Worm (Caenorhabditis elegans) whole organism, L2 larva: ENCODE results near the gene srd-63.

Source experiments
- C34F6.9 ChIP-seq: fragments of 150-350 bp; optimal IDR thresholded peaks from 2 replicates; lab custom pipeline; 2014; ENCODE audit warnings: missing biosample characterization, missing genetic modification characterization
- F13H6.1 ChIP-seq: sonication (generic microtip); optimal IDR thresholded peaks from 2 replicates; lab custom pipeline; 2016; ENCODE audit warnings: missing genetic modification characterization, missing compliant biosample characterization
- R02D3.7 ChIP-seq: fragments of 150-350 bp; optimal IDR thresholded peaks from 2 replicates; lab custom pipeline; 2014; ENCODE audit warnings: missing biosample characterization, missing genetic modification characterization
- ZK546.5 ChIP-seq: sonication (generic microtip); optimal IDR thresholded peaks from 2 replicates; lab custom pipeline; 2017; ENCODE audit warnings: missing biosample characterization, missing genetic modification characterization
- aly-2 ChIP-seq: fragments of 150-350 bp; optimal IDR thresholded peaks from 2 replicates; lab custom pipeline; 2014; ENCODE audit warnings: missing biosample characterization, missing genetic modification characterization
- ama-1 ChIP-seq: fragments of 150-350 bp; optimal IDR thresholded peaks from 2 replicates; lab custom pipeline; 2018; ENCODE audit warnings: inconsistent platforms
- blmp-1 ChIP-seq: sonication (generic microtip); optimal IDR thresholded peaks from 2 replicates; lab custom pipeline; 2017; ENCODE audit warnings: missing genetic modification characterization, mild to moderate bottlenecking, missing compliant biosample characterization, antibody characterized with exemption, moderate library complexity; ENCODE audit not compliant: insufficient read depth
- ceh-16 ChIP-seq: fragments of 150-350 bp; optimal IDR thresholded peaks from 2 replicates; lab custom pipeline; 2014; ENCODE audit warnings: missing biosample characterization, missing genetic modification characterization
- crh-2 ChIP-seq: sonication (generic microtip); optimal IDR thresholded peaks from 2 replicates; lab custom pipeline; 2017; ENCODE audit warnings: missing biosample characterization, missing genetic modification characterization
- egl-27 ChIP-seq: sonication (generic microtip); optimal IDR thresholded peaks from 3 replicates; lab custom pipeline; 2017; ENCODE audit warnings: missing biosample characterization, missing genetic modification reagents, missing genetic modification characterization
- elt-3 ChIP-seq: sonication (generic microtip); optimal IDR thresholded peaks from 2 replicates; lab custom pipeline; 2017; ENCODE audit warnings: missing biosample characterization, missing genetic modification characterization
- fos-1 ChIP-seq: fragments of 150-350 bp; optimal IDR thresholded peaks from 2 replicates; lab custom pipeline; 2014; ENCODE audit warnings: missing biosample characterization, missing genetic modification characterization
- gmeb-1 ChIP-seq: fragments of 150-350 bp; optimal IDR thresholded peaks from 2 replicates; lab custom pipeline; 2014; ENCODE audit warnings: missing biosample characterization, missing genetic modification characterization
- lin-11 ChIP-seq: fragments of 150-350 bp; sonication (generic microtip); optimal IDR thresholded peaks from 2 replicates; lab custom pipeline; 2014; ENCODE audit warnings: missing biosample characterization, missing genetic modification characterization, inconsistent platforms, mixed read lengths
- lin-13 ChIP-seq: fragments of 150-350 bp; optimal IDR thresholded peaks from 2 replicates; lab custom pipeline; 2014; ENCODE audit warnings: missing biosample characterization, missing genetic modification reagents, missing genetic modification characterization
- lin-39 ChIP-seq: fragments of 150-350 bp; optimal IDR thresholded peaks from 2 replicates; lab custom pipeline; 2014; ENCODE audit warnings: missing biosample characterization, missing genetic modification reagents, missing genetic modification characterization
- lsy-2 ChIP-seq, 2 experiments: fragments of 150-350 bp in 1 of 2; sonication (generic microtip) in 1 of 2; optimal IDR thresholded peaks; 2 replicates each; lab custom pipeline; 2014 to 2017; ENCODE audit warnings: missing biosample characterization in 2 of 2, missing genetic modification characterization in 2 of 2
- mab-5 ChIP-seq: fragments of 150-350 bp; optimal IDR thresholded peaks from 2 replicates; lab custom pipeline; 2014; ENCODE audit warnings: missing biosample characterization, missing genetic modification characterization
- mbf-1 ChIP-seq: sonication (generic microtip); optimal IDR thresholded peaks from 2 replicates; lab custom pipeline; 2017; ENCODE audit warnings: missing biosample characterization, missing genetic modification characterization
- nhr-10 ChIP-seq: sonication (generic microtip); optimal IDR thresholded peaks from 2 replicates; lab custom pipeline; 2017; ENCODE audit warnings: missing biosample characterization, missing genetic modification characterization
- nhr-11 ChIP-seq: fragments of 150-350 bp; optimal IDR thresholded peaks from 2 replicates; lab custom pipeline; 2014; ENCODE audit warnings: missing biosample characterization, missing genetic modification characterization
- nhr-12 ChIP-seq: fragments of 150-350 bp; optimal IDR thresholded peaks from 2 replicates; lab custom pipeline; 2014; ENCODE audit warnings: missing biosample characterization, missing genetic modification characterization
- nhr-129 ChIP-seq: fragments of 150-350 bp; optimal IDR thresholded peaks from 2 replicates; lab custom pipeline; 2014; ENCODE audit warnings: missing biosample characterization, missing genetic modification characterization
- nhr-21 ChIP-seq: fragments of 150-350 bp; optimal IDR thresholded peaks from 2 replicates; lab custom pipeline; 2014; ENCODE audit warnings: missing biosample characterization, missing genetic modification characterization
- nhr-23 ChIP-seq: fragments of 150-350 bp; optimal IDR thresholded peaks from 2 replicates; lab custom pipeline; 2014; ENCODE audit warnings: missing biosample characterization, missing genetic modification reagents, missing genetic modification characterization
- nhr-237 ChIP-seq: fragments of 150-350 bp; optimal IDR thresholded peaks from 2 replicates; lab custom pipeline; 2014; ENCODE audit warnings: missing biosample characterization, missing genetic modification characterization
- nhr-25 ChIP-seq: fragments of 150-350 bp; sonication (generic microtip); optimal IDR thresholded peaks from 3 replicates; lab custom pipeline; 2014; ENCODE audit warnings: missing biosample characterization, missing genetic modification characterization
- nhr-6 ChIP-seq: fragments of 150-350 bp; optimal IDR thresholded peaks from 2 replicates; lab custom pipeline; 2014; ENCODE audit warnings: missing biosample characterization, missing genetic modification characterization
- peb-1 ChIP-seq: fragments of 150-350 bp; optimal IDR thresholded peaks from 2 replicates; lab custom pipeline; 2014; ENCODE audit warnings: missing biosample characterization, missing genetic modification characterization
- sem-4 ChIP-seq: fragments of 150-350 bp; optimal IDR thresholded peaks from 2 replicates; lab custom pipeline; 2014; ENCODE audit warnings: missing biosample characterization, missing genetic modification reagents, missing genetic modification characterization
- sma-3 ChIP-seq: sonication (generic microtip); optimal IDR thresholded peaks from 2 replicates; lab custom pipeline; 2016; ENCODE audit warnings: missing genetic modification reagents, missing genetic modification characterization, missing compliant biosample characterization
- sma-9 ChIP-seq, 2 experiments: fragments of 150-350 bp in 1 of 2; sonication (generic microtip) in 1 of 2; optimal IDR thresholded peaks; 2 replicates each; lab custom pipeline; 2014 to 2016; ENCODE audit warnings: missing genetic modification characterization in 2 of 2, mild to moderate bottlenecking in 1 of 2, missing biosample characterization in 1 of 2, missing compliant biosample characterization in 1 of 2, missing genetic modification reagents in 1 of 2, moderate library complexity in 1 of 2
- snpc-4 ChIP-seq: fragments of 150-350 bp; optimal IDR thresholded peaks from 2 replicates; lab custom pipeline; 2014; ENCODE audit warnings: missing biosample characterization, missing genetic modification characterization
- unc-39 ChIP-seq: fragments of 150-350 bp; optimal IDR thresholded peaks from 2 replicates; lab custom pipeline; 2014; ENCODE audit warnings: missing biosample characterization, missing genetic modification characterization
- unc-55 ChIP-seq: fragments of 150-350 bp; sonication (generic microtip); optimal IDR thresholded peaks from 3 replicates; lab custom pipeline; 2014; ENCODE audit warnings: missing biosample characterization, missing genetic modification reagents, missing genetic modification characterization
- zag-1 ChIP-seq: fragments of 150-350 bp; optimal IDR thresholded peaks from 2 replicates; lab custom pipeline; 2014; ENCODE audit warnings: missing biosample characterization, missing genetic modification characterization
- ztf-1 ChIP-seq: fragments of 200-800 bp; sonication (Bioruptor generic); conservative IDR thresholded peaks from 2 replicates; pipeline ENCODE4 v1.3.6; 2022; ENCODE audit warnings: missing genetic modification characterization, missing compliant biosample characterization
- ztf-11 ChIP-seq: sonication (generic microtip); optimal IDR thresholded peaks from 2 replicates; lab custom pipeline; 2017; ENCODE audit warnings: missing biosample characterization, missing genetic modification characterization
- ztf-4 ChIP-seq: fragments of 150-350 bp; optimal IDR thresholded peaks from 2 replicates; lab custom pipeline; 2014; ENCODE audit warnings: missing biosample characterization, missing genetic modification characterization

srd-63 gene

DNA sequence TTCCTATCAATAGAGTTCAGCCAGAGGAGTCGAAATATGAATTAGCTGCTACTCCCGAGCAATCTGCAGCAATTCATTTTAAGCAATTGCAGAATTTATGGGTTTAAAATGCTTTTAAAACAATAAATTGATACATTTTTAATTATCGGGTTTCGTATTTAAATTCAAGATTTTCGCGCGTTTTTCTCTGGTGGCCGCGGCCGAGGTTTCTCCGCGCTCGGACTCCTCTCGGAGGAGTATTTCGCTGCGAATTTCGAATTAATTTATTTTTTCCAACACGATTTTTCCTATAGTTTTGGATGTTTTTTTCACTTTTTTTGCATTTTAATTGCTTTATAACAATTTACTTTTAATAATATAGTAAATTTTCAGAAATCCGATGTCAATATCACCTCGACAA, 7.9 kb upstream of the srd-63 start, which contains the start of gene F13A7.14:
F13A7.14 (plus strand) TSS at position 373 of the 400 bp plus-strand sequence.
- peak; percentile 16 for TF ChIP-seq blmp-1 (tag; lab: Kevin White, UChicago)
- TF ChIP-seq lin-39, result no peak
- peak; percentile 58 to 83 for TF ChIP-seq lsy-2 (tag; optimal IDR thresholded peaks at IDR 0.05; lab: Kevin White, UChicago)
- peak; percentile 4 for TF ChIP-seq fos-1 (tag; lab: Kevin White, UChicago)
- TF ChIP-seq crh-2 (tag; lab: Kevin White, UChicago), result peak; percentile 75
- TF ChIP-seq R02D3.7 (tag; lab: Kevin White, UChicago), result peak; percentile 33
- peak; percentile 41 for TF ChIP-seq mab-5 (tag; lab: Kevin White, UChicago)
- TF ChIP-seq nhr-6 (tag; lab: Kevin White, UChicago), result no peak
- TF ChIP-seq sma-9 (GFP tag; optimal IDR thresholded peaks at IDR 0.05; lab: Kevin White, UChicago), result peak; percentile 94
- TF ChIP-seq sma-9 (tag; optimal IDR thresholded peaks at IDR 0.05; lab: Kevin White, UChicago), result no peak
- TF ChIP-seq lin-13 (GFP tag; lab: Kevin White, UChicago), result peak; percentile 79
- peak; percentile 61 for TF ChIP-seq egl-27
- no peak for TF ChIP-seq nhr-12
- TF ChIP-seq nhr-10 (tag; lab: Kevin White, UChicago), result peak; percentile 40
- peak; percentile 64 for TF ChIP-seq lin-11 (tag; lab: Kevin White, UChicago)
- TF ChIP-seq nhr-21 (tag; lab: Kevin White, UChicago), result peak; percentile 76
- TF ChIP-seq gmeb-1 (tag; lab: Kevin White, UChicago), result peak; percentile 97
- no peak for TF ChIP-seq ztf-1 (GFP tag; lab: Robert Waterston, UW)
- TF ChIP-seq ama-1 (lab: Kevin White, UChicago), result no peak
- TF ChIP-seq aly-2, result no peak
- peak; percentile 68 for TF ChIP-seq nhr-25 (tag; lab: Kevin White, UChicago)
- peak; percentile 58 for TF ChIP-seq sem-4
- peak; percentile 28 for TF ChIP-seq ztf-4
- TF ChIP-seq C34F6.9, result peak; percentile 72
- TF ChIP-seq F13H6.1 (tag; lab: Kevin White, UChicago), result peak; percentile 80
- TF ChIP-seq sma-3 (GFP tag; lab: Kevin White, UChicago), result peak; percentile 89
- TF ChIP-seq elt-3 (tag; lab: Kevin White, UChicago), result no peak
- peak; percentile 77 for TF ChIP-seq ceh-16 (tag; lab: Kevin White, UChicago)
- peak; percentile 85 for TF ChIP-seq unc-55 (GFP tag; lab: Kevin White, UChicago)

DNA sequence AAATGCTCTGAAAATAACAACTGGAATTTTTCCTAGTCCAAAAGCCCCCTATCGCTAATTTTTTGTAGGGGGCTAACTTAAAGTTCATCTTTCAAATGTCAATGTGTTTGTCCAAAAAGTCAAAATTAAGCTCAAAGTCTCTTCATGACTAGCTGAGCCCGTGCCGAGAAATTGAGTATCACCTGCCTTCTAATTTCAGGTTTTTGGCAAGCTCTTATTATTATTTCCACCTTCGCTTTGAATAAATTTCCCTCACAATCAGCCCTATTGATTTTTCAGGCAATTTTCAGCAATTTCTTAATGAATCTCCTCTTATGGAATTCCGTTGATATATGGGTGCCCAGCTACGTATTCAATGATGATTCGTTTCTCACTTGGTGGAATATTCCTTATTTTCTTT, 5.8 kb upstream of the srd-63 start, which contains the start of gene sre-36:
sre-36 (plus strand) TSS at position 301 of the 400 bp plus-strand sequence.
- TF ChIP-seq nhr-12 (no peak), fos-1 (tag; lab: Kevin White, UChicago) (no peak), ztf-11 (tag; lab: Kevin White, UChicago) (no peak), unc-55 (GFP tag; lab: Kevin White, UChicago) (no peak), sma-3 (GFP tag; lab: Kevin White, UChicago) (no peak), sma-9 (GFP tag; optimal IDR thresholded peaks at IDR 0.05; lab: Kevin White, UChicago) (no peak), sma-9 (tag; optimal IDR thresholded peaks at IDR 0.05; lab: Kevin White, UChicago) (no peak), blmp-1 (tag; lab: Kevin White, UChicago) (no peak), nhr-11 (tag; lab: Kevin White, UChicago) (no peak), lin-13 (GFP tag; lab: Kevin White, UChicago) (no peak), elt-3 (tag; lab: Kevin White, UChicago) (no peak), lin-39 (no peak), unc-39 (tag; lab: Kevin White, UChicago) (no peak), ZK546.5 (tag; lab: Kevin White, UChicago) (no peak)

DNA sequence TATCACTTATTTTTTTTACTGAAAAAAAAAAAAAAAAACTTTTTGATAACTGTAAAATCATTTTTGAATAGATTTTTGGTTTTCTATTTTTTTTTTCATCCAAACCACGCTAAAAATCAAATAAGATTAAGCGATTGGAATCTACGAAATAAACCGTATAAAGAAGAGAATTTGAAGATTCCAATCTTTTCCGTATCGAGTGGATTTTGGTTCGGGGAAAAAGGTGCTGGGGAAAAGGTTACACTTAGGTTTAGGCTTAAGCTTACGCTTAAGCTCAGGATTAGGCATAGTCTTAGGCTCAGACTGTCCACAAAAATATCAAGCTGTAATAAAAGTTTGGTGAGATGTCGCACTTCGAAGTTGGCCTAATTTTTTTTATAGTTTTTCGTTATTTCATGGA, 2.1 kb upstream of the srd-63 start, which contains the start of gene F13A7.12:
F13A7.12 (plus strand) TSS at position 301 of the 400 bp plus-strand sequence.
- TF ChIP-seq aly-2, result no peak
- TF ChIP-seq zag-1, result no peak
- TF ChIP-seq nhr-129 (tag; lab: Kevin White, UChicago), result no peak
- no peak for TF ChIP-seq snpc-4 (tag; lab: Kevin White, UChicago)
- no peak for TF ChIP-seq nhr-11 (tag; lab: Kevin White, UChicago)

DNA sequence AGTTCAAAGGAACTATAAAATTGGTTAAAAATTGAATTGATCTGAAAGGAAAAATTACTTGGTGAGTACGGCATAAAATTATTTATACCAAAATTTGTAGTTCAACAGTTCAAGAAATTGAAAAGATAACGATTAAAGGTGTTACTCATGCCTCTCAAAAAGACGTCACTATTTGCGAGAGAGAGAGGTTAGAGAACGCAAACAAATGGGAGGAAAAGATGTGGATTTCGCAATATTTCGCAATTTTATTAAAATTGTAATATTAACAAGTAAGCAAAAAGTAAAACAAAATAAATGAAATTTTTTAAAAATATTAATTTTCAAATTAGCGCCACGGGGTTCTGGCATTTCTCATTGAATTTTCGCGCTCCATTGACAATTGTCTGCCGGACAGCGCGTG, 1.5 kb upstream of the srd-63 start, which contains the start of gene F13A7.11:
F13A7.11 (minus strand) TSS at position 174 of the 400 bp plus-strand sequence.
- TF ChIP-seq C34F6.9, result peak; percentile 15
- no peak for TF ChIP-seq aly-2
- peak; percentile 100 for TF ChIP-seq nhr-129 (tag; lab: Kevin White, UChicago)
- TF ChIP-seq gmeb-1 (tag; lab: Kevin White, UChicago), result peak; percentile 37
- TF ChIP-seq sma-9 (GFP tag; optimal IDR thresholded peaks at IDR 0.05; lab: Kevin White, UChicago), result peak; percentile 67
- no peak for TF ChIP-seq sma-9 (tag; optimal IDR thresholded peaks at IDR 0.05; lab: Kevin White, UChicago)
- TF ChIP-seq lin-39, result no peak
- no peak for TF ChIP-seq F13H6.1 (tag; lab: Kevin White, UChicago)
- peak; percentile 40 for TF ChIP-seq unc-55 (GFP tag; lab: Kevin White, UChicago)
- TF ChIP-seq fos-1 (tag; lab: Kevin White, UChicago), result peak; percentile 80
- TF ChIP-seq nhr-237 (tag; lab: Kevin White, UChicago), result no peak
- no peak for TF ChIP-seq mbf-1 (tag; lab: Kevin White, UChicago)
- no peak for TF ChIP-seq unc-39 (tag; lab: Kevin White, UChicago)
- TF ChIP-seq nhr-23, result no peak
- TF ChIP-seq peb-1 (tag; lab: Kevin White, UChicago), result no peak
- TF ChIP-seq sma-3 (GFP tag; lab: Kevin White, UChicago), result peak; percentile 24
- TF ChIP-seq crh-2 (tag; lab: Kevin White, UChicago), result peak; percentile 11
